Fruit fly (Drosophila melanogaster) Kc167 (cell line): ENCODE measurements around the gene Ttc26.

Experiments used
- Myc ChIP-seq: fragments of >200 bp; optimal IDR thresholded peaks from 2 replicates; lab custom pipeline; 2017; ENCODE audit warnings: missing external identifiers
- Sin3A ChIP-seq: fragments of >200 bp; optimal IDR thresholded peaks from 2 replicates; lab custom pipeline; 2018; ENCODE audit warnings: missing external identifiers
- h ChIP-seq: fragments of >200 bp; optimal IDR thresholded peaks from 3 replicates; lab custom pipeline; 2018; ENCODE audit warnings: missing external identifiers
- insv ChIP-seq: fragments of >200 bp; optimal IDR thresholded peaks from 3 replicates; lab custom pipeline; 2018; ENCODE audit warnings: missing external identifiers
- psq ChIP-seq: fragments of >200 bp; optimal IDR thresholded peaks from 2 replicates; lab custom pipeline; 2017; ENCODE audit warnings: missing external identifiers
- ttk ChIP-seq: sonication (Bioruptor generic); optimal IDR thresholded peaks from 2 replicates; lab custom pipeline; 2017; ENCODE audit warnings: missing external identifiers

DNA sequence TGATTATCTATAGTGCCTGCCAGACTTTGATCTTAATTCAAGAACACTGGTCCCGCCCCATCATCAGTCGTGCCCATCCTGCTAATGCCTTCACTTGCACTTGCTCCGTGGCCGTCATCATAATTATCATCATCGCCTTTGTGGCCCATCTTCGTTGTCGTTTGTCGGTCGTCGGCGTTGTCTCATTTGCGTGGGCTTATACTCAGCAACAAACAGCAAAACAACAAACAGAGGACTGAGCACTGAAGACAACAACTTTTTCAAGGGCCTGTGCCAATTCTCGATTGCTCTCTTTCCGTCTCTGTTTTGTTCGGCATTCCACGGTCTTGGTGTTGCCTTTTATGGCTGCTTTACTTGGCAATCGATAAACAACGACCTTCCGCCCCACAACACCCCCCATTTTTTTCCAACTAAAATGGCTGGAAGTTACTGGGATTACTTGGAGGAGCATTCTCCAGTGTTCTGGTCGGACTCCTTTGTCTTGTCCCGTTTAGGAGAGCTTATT is 33.7 kb downstream of the Ttc26 start:
- TF ChIP-seq Myc (lab: Kevin White, UChicago) = no peak
- TF ChIP-seq Sin3A = no peak
- no peak for TF ChIP-seq psq
- no peak for TF ChIP-seq h
- no peak for TF ChIP-seq insv (lab: Kevin White, UChicago)
- TF ChIP-seq ttk (lab: Kevin White, UChicago) = no peak
